Fruit fly (Drosophila melanogaster): Measurements from ENCODE around the gene Met.

Gene Met

dm6 chrX:11622649-11623425 is 6.9 kb downstream of the Met start (continued):
- TF ChIP-seq CG3847 (GFP tag; IDR thresholded peaks at IDR 0.05) (peak; percentile 74), Abd-B (GFP tag; optimal IDR thresholded peaks at IDR 0.05) (peak; percentile 52), ewg (GFP tag; optimal IDR thresholded peaks at IDR 0.05) (peak; percentile 28), mld (GFP tag; IDR thresholded peaks at IDR 0.05; ENCODE audit: partially characterized antibody) (no peak), gro (GFP tag; optimal IDR thresholded peaks at IDR 0.05) (peak; percentile 69), insv (GFP tag; optimal IDR thresholded peaks at IDR 0.05) (no peak), NC2α (GFP tag; optimal IDR thresholded peaks at IDR 0.05) (no peak), Nf-YB (GFP tag; optimal IDR thresholded peaks at IDR 0.05) (peak; percentile 40), cg (GFP tag; optimal IDR thresholded peaks at IDR 0.05) (no peak), maf-S (GFP tag; optimal IDR thresholded peaks at IDR 0.05) (peak; percentile 63), NFAT (GFP tag; IDR thresholded peaks at IDR 0.05) (peak; percentile 82), D (optimal IDR thresholded peaks at IDR 0.05) (no peak), D (GFP tag; optimal IDR thresholded peaks at IDR 0.05) (no peak), CG2199 (GFP tag; IDR thresholded peaks at IDR 0.05) (no peak), stwl (tag; optimal IDR thresholded peaks at IDR 0.05) (no peak), CG17361 (GFP tag; IDR thresholded peaks at IDR 0.05) (peak; percentile 65; the same call in 2 of the 3 replicates), CG9727 (GFP tag; optimal IDR thresholded peaks at IDR 0.05) (peak; percentile 62), CG14667 (GFP tag; IDR thresholded peaks at IDR 0.05) (peak; percentile 60), CG32772 (GFP tag; IDR thresholded peaks at IDR 0.05) (peak; percentile 61), CG42726 (GFP tag; IDR thresholded peaks at IDR 0.05; ENCODE audit: partially characterized antibody) (no peak), ranshi (GFP tag; IDR thresholded peaks at IDR 0.05) (peak; percentile 79; the same call in 1 of the 2 replicates), CG1233 (GFP tag; optimal IDR thresholded peaks at IDR 0.05) (peak; percentile 66), CG43689 (GFP tag; IDR thresholded peaks at IDR 0.05) (peak; percentile 59; the same call in 1 of the 2 replicates), Rfx (GFP tag; IDR thresholded peaks at IDR 0.05) (peak; percentile 87), lola (GFP tag; optimal IDR thresholded peaks at IDR 0.05) (no peak), vvl (GFP tag; IDR thresholded peaks at IDR 0.05) (peak; percentile 82), CG18262 (tag; optimal IDR thresholded peaks at IDR 0.05) (peak; percentile 58), CG9932 (GFP tag; IDR thresholded peaks at IDR 0.05) (peak; percentile 87), HLHmδ (GFP tag; optimal IDR thresholded peaks at IDR 0.05) (no peak), CG15073 (GFP tag; optimal IDR thresholded peaks at IDR 0.05) (no peak), Deaf1 (tag; optimal IDR thresholded peaks at IDR 0.05) (peak; percentile 40), HLH54F (GFP tag; optimal IDR thresholded peaks at IDR 0.05) (peak; percentile 71), lilli (GFP tag; optimal IDR thresholded peaks at IDR 0.05) (peak; percentile 78), ATbp (GFP tag; optimal IDR thresholded peaks at IDR 0.05) (peak; percentile 25), caup (GFP tag; optimal IDR thresholded peaks at IDR 0.05; ENCODE audit: severe bottlenecking) (peak; percentile 70), al (GFP tag; IDR thresholded peaks at IDR 0.05) (peak; percentile 67), fd102C (GFP tag; optimal IDR thresholded peaks at IDR 0.05) (no peak), CG18476 (GFP tag; optimal IDR thresholded peaks at IDR 0.05) (peak; percentile 54), Ptx1 (GFP tag; IDR thresholded peaks at IDR 0.05) (peak; percentile 83), Mrtf (GFP tag; IDR thresholded peaks at IDR 0.05) (peak; percentile 76; the same call in 2 of the 3 replicates), CG18599 (GFP tag; optimal IDR thresholded peaks at IDR 0.05) (peak; percentile 72), jigr1 (GFP tag; IDR thresholded peaks at IDR 0.05) (no peak), CG8388 (GFP tag; optimal IDR thresholded peaks at IDR 0.05) (peak; percentile 35), Hr39 (optimal IDR thresholded peaks at IDR 0.05) (no peak), tll (GFP tag; optimal IDR thresholded peaks at IDR 0.05) (no peak), CG4360 (GFP tag; IDR thresholded peaks at IDR 0.05) (0 out of 2 replicates have a peak, but pooled peaks have one; percentile 13), cwo (GFP tag; optimal IDR thresholded peaks at IDR 0.05) (peak; percentile 59), pho (GFP tag; optimal IDR thresholded peaks at IDR 0.05) (peak; percentile 68), CG10543 (GFP tag; optimal IDR thresholded peaks at IDR 0.05) (no peak)
